Fruit fly (Drosophila melanogaster) whole organism, embryonic: ENCODE data around the gene Stat92E.

Experiments
- Ada2b ChIP-seq: fragments of 200-800 bp; sonication (Bioruptor generic); IDR thresholded peaks from 2 replicates; pipeline ENCODE4 v1.3.6; 2022; ENCODE audit warnings: missing biosample characterization, missing genetic modification characterization
- Asciz ChIP-seq: fragments of 200-800 bp; sonication (Bioruptor generic); optimal IDR thresholded peaks from 2 replicates; lab custom pipeline; 2017; ENCODE audit warnings: missing biosample characterization, mild to moderate bottlenecking, missing genetic modification characterization, missing genetic modification reagents
- Atf3 ChIP-seq: fragments of 200-800 bp; sonication (Bioruptor generic); optimal IDR thresholded peaks from 3 replicates; lab custom pipeline; 2016; ENCODE audit warnings: missing biosample characterization, missing genetic modification characterization
- BEAF-32 ChIP-seq: fragments of 200-800 bp; sonication (Bioruptor generic); optimal IDR thresholded peaks from 3 replicates; lab custom pipeline; 2017; ENCODE audit warnings: missing biosample characterization, missing genetic modification characterization, mild to moderate bottlenecking, moderate library complexity, missing genetic modification reagents
- Bgb ChIP-seq: fragments of 200-800 bp; sonication (Bioruptor generic); IDR thresholded peaks from 2 replicates; pipeline ENCODE4 v1.3.6; 2022; ENCODE audit warnings: missing biosample characterization, missing genetic modification characterization; ENCODE audit not compliant: partially characterized antibody
- CG11085 ChIP-seq: fragments of 200-800 bp; sonication (Bioruptor generic); IDR thresholded peaks from 2 replicates; pipeline ENCODE4 v1.3.6; 2022; ENCODE audit warnings: missing biosample characterization, missing genetic modification characterization
- CG13894 ChIP-seq: fragments of 200-800 bp; sonication (Bioruptor generic); optimal IDR thresholded peaks from 3 replicates; lab custom pipeline; 2018; ENCODE audit warnings: missing biosample characterization, mild to moderate bottlenecking, missing genetic modification characterization, moderate library complexity
- CG14965 ChIP-seq: fragments of 200-800 bp; sonication (Bioruptor generic); optimal IDR thresholded peaks from 2 replicates; lab custom pipeline; 2016; ENCODE audit warnings: missing biosample characterization, missing genetic modification characterization, borderline replicate concordance
- CG15011 ChIP-seq: fragments of 200-800 bp; sonication (Bioruptor generic); optimal IDR thresholded peaks from 3 replicates; lab custom pipeline; 2018; ENCODE audit warnings: missing biosample characterization, mild to moderate bottlenecking, missing genetic modification characterization
- CG15479 ChIP-seq: fragments of 200-800 bp; sonication (Bioruptor generic); optimal IDR thresholded peaks from 3 replicates; lab custom pipeline; 2019; ENCODE audit warnings: missing biosample characterization, mild to moderate bottlenecking, missing genetic modification characterization, moderate library complexity
- CG16863 ChIP-seq: fragments of 200-800 bp; sonication (Bioruptor generic); optimal IDR thresholded peaks from 3 replicates; lab custom pipeline; 2016; ENCODE audit warnings: missing biosample characterization, missing genetic modification characterization
- CG18619 ChIP-seq: fragments of 200-800 bp; sonication (Bioruptor generic); optimal IDR thresholded peaks from 3 replicates; lab custom pipeline; 2017; ENCODE audit warnings: missing biosample characterization, mild to moderate bottlenecking, missing genetic modification characterization
- CG2678 ChIP-seq: fragments of 200-800 bp; sonication (Bioruptor generic); optimal IDR thresholded peaks from 3 replicates; lab custom pipeline; 2019; ENCODE audit warnings: missing biosample characterization, mild to moderate bottlenecking, missing genetic modification characterization, moderate library complexity
- CG3163 ChIP-seq: fragments of 200-800 bp; sonication (Bioruptor generic); optimal IDR thresholded peaks from 3 replicates; lab custom pipeline; 2016; ENCODE audit warnings: missing biosample characterization, missing genetic modification characterization
- CG3838 ChIP-seq: fragments of 200-800 bp; sonication (Bioruptor generic); optimal IDR thresholded peaks from 3 replicates; lab custom pipeline; 2016; ENCODE audit warnings: missing biosample characterization, missing genetic modification characterization
- CG3995 ChIP-seq: fragments of 200-800 bp; sonication (Bioruptor generic); optimal IDR thresholded peaks from 3 replicates; lab custom pipeline; 2016; ENCODE audit warnings: missing biosample characterization, missing genetic modification characterization
- CG5245 ChIP-seq: fragments of 200-800 bp; sonication (Bioruptor generic); optimal IDR thresholded peaks from 3 replicates; lab custom pipeline; 2016; ENCODE audit warnings: missing biosample characterization, missing genetic modification characterization
- CG6654 ChIP-seq: fragments of 200-800 bp; sonication (Bioruptor generic); optimal IDR thresholded peaks from 2 replicates; lab custom pipeline; 2017; ENCODE audit warnings: missing biosample characterization, mild to moderate bottlenecking, missing genetic modification characterization
- CG7372 ChIP-seq: fragments of 200-800 bp; sonication (Bioruptor generic); IDR thresholded peaks from 2 replicates; pipeline ENCODE4 v1.3.6; 2022; ENCODE audit warnings: missing biosample characterization, missing genetic modification characterization
- CG7556 ChIP-seq: fragments of 200-800 bp; sonication (Bioruptor generic); optimal IDR thresholded peaks from 2 replicates; lab custom pipeline; 2017; ENCODE audit warnings: missing biosample characterization, mild to moderate bottlenecking, missing genetic modification characterization
- CG7928 ChIP-seq: fragments of 200-800 bp; sonication (Bioruptor generic); optimal IDR thresholded peaks from 2 replicates; lab custom pipeline; 2017; ENCODE audit warnings: missing biosample characterization, mild to moderate bottlenecking, missing genetic modification characterization
- CG8388 ChIP-seq: fragments of 200-800 bp; sonication (Bioruptor generic); optimal IDR thresholded peaks from 2 replicates; lab custom pipeline; 2019; ENCODE audit warnings: missing biosample characterization, mild to moderate bottlenecking, missing genetic modification characterization, moderate library complexity
- CG8765 ChIP-seq: fragments of 200-800 bp; sonication (Bioruptor generic); IDR thresholded peaks from 2 replicates; pipeline ENCODE4 v1.3.6; 2022; ENCODE audit warnings: missing biosample characterization, missing genetic modification characterization
- CG9817 ChIP-seq: fragments of 200-800 bp; sonication (Bioruptor generic); optimal IDR thresholded peaks from 2 replicates; lab custom pipeline; 2018; ENCODE audit warnings: missing biosample characterization, mild to moderate bottlenecking, missing genetic modification characterization, moderate library complexity
- CHES-1-like ChIP-seq: fragments of 200-800 bp; sonication (Bioruptor generic); optimal IDR thresholded peaks from 2 replicates; lab custom pipeline; 2016; ENCODE audit warnings: missing biosample characterization, missing genetic modification characterization
- Dbx ChIP-seq: fragments of 200-800 bp; sonication (Bioruptor generic); IDR thresholded peaks from 3 replicates; pipeline ENCODE4 v1.3.6; 2022; ENCODE audit warnings: missing biosample characterization, missing genetic modification characterization
- Dll ChIP-seq: fragments of 200-800 bp; sonication (Bioruptor generic); IDR thresholded peaks from 4 replicates; pipeline ENCODE4 v1.3.6; 2022; ENCODE audit warnings: missing biosample characterization, missing genetic modification characterization; ENCODE audit not compliant: partially characterized antibody
- GATAe ChIP-seq: fragments of 200-800 bp; sonication (Bioruptor generic); conservative IDR thresholded peaks from 2 replicates; pipeline ENCODE4 v1.3.6; 2022; ENCODE audit warnings: missing biosample characterization, missing genetic modification characterization
- H2.0 ChIP-seq: fragments of 200-800 bp; sonication (Bioruptor generic); IDR thresholded peaks from 2 replicates; pipeline ENCODE4 v1.3.6; 2022; ENCODE audit warnings: missing biosample characterization, missing genetic modification characterization
- HLH54F ChIP-seq: fragments of 200-800 bp; sonication (Bioruptor generic); optimal IDR thresholded peaks from 3 replicates; lab custom pipeline; 2016; ENCODE audit warnings: missing biosample characterization, missing genetic modification characterization
- Hmx ChIP-seq: fragments of 200-800 bp; sonication (Bioruptor generic); optimal IDR thresholded peaks from 2 replicates; lab custom pipeline; 2016; ENCODE audit warnings: missing biosample characterization, missing genetic modification characterization
- Hr39 ChIP-seq: fragments of >200 bp; optimal IDR thresholded peaks from 2 replicates; lab custom pipeline; 2017
- Kr ChIP-seq: fragments of 200-800 bp; sonication (Bioruptor generic); optimal IDR thresholded peaks from 2 replicates; lab custom pipeline; 2017; ENCODE audit warnings: missing biosample characterization, mild to moderate bottlenecking, missing genetic modification characterization
- MESR4 ChIP-seq: fragments of 200-800 bp; sonication (Bioruptor generic); optimal IDR thresholded peaks from 2 replicates; lab custom pipeline; 2018; ENCODE audit warnings: missing biosample characterization, mild to moderate bottlenecking, missing genetic modification characterization, moderate library complexity
- NC2β ChIP-seq: fragments of 200-800 bp; sonication (Bioruptor generic); optimal IDR thresholded peaks from 2 replicates; lab custom pipeline; 2016; ENCODE audit warnings: missing biosample characterization, missing genetic modification characterization
- NK7.1 ChIP-seq: fragments of 200-800 bp; sonication (Bioruptor generic); optimal IDR thresholded peaks from 3 replicates; lab custom pipeline; 2016; ENCODE audit warnings: missing biosample characterization, missing genetic modification characterization
- Sry-δ ChIP-seq: fragments of 200-800 bp; sonication (Bioruptor generic); optimal IDR thresholded peaks from 2 replicates; lab custom pipeline; 2016; ENCODE audit warnings: missing biosample characterization, missing genetic modification characterization
- ap ChIP-seq: fragments of 200-800 bp; sonication (Bioruptor generic); IDR thresholded peaks from 2 replicates; pipeline ENCODE4 v1.3.6; 2022; ENCODE audit warnings: missing biosample characterization, missing genetic modification characterization
- cad ChIP-seq: fragments of >200 bp; optimal IDR thresholded peaks from 2 replicates; lab custom pipeline; 2017; ENCODE audit warnings: missing biosample characterization, missing genetic modification characterization
- ci ChIP-seq: fragments of 200-800 bp; sonication (Bioruptor generic); IDR thresholded peaks from 3 replicates; pipeline ENCODE4 v1.3.6; 2022; ENCODE audit warnings: missing biosample characterization, missing genetic modification characterization
- crc ChIP-seq: fragments of 200-800 bp; sonication (Bioruptor generic); optimal IDR thresholded peaks from 2 replicates; lab custom pipeline; 2016; ENCODE audit warnings: missing biosample characterization, missing genetic modification characterization
- croc ChIP-seq: fragments of 200-800 bp; sonication (Bioruptor generic); conservative IDR thresholded peaks from 3 replicates; pipeline ENCODE4 v1.3.6; 2022; ENCODE audit warnings: missing biosample characterization, missing genetic modification characterization
- dan ChIP-seq: fragments of 200-800 bp; sonication (Bioruptor generic); IDR thresholded peaks from 2 replicates; pipeline ENCODE4 v1.3.6; 2022; ENCODE audit warnings: missing biosample characterization, missing genetic modification characterization
- dmrt99B ChIP-seq: fragments of 200-800 bp; sonication (Bioruptor generic); optimal IDR thresholded peaks from 2 replicates; lab custom pipeline; 2018; ENCODE audit warnings: missing biosample characterization, mild to moderate bottlenecking, missing genetic modification characterization, moderate library complexity
- esg ChIP-seq: fragments of 200-800 bp; sonication (Bioruptor generic); conservative IDR thresholded peaks from 2 replicates; pipeline ENCODE4 v1.3.6; 2022; ENCODE audit warnings: missing biosample characterization, missing genetic modification characterization
- fd96Cb ChIP-seq: fragments of 200-800 bp; sonication (Bioruptor generic); optimal IDR thresholded peaks from 2 replicates; lab custom pipeline; 2018; ENCODE audit warnings: missing biosample characterization, mild to moderate bottlenecking, missing genetic modification characterization, moderate library complexity
- nau ChIP-seq: fragments of 200-800 bp; sonication (Bioruptor generic); optimal IDR thresholded peaks from 3 replicates; lab custom pipeline; 2017; ENCODE audit warnings: missing biosample characterization, mild to moderate bottlenecking, missing genetic modification characterization, missing genetic modification reagents
- prd ChIP-seq, 3 experiments: fragments of >200 bp in 2 of 3; fragments of 200-800 bp in 1 of 3; sonication (Bioruptor generic) in 1 of 3; optimal IDR thresholded peaks in 2 of 3; IDR thresholded peaks in 1 of 3; 2 replicates in 2 of 3; 3 replicates in 1 of 3; pipeline versions ENCODE4 v1.3.6 to Lab custom; 2017 to 2022; ENCODE audit warnings: missing biosample characterization in 1 of 3, missing genetic modification characterization in 1 of 3
- slou ChIP-seq: fragments of 200-800 bp; sonication (Bioruptor generic); optimal IDR thresholded peaks from 3 replicates; lab custom pipeline; 2016; ENCODE audit warnings: missing biosample characterization, missing genetic modification characterization
- tin ChIP-seq: fragments of 200-800 bp; sonication (Bioruptor generic); optimal IDR thresholded peaks from 3 replicates; lab custom pipeline; 2016; ENCODE audit warnings: missing biosample characterization, missing genetic modification characterization
- usp ChIP-seq: fragments of >200 bp; optimal IDR thresholded peaks from 2 replicates; lab custom pipeline; 2017; ENCODE audit warnings: missing biosample characterization, missing genetic modification characterization

The Stat92E gene

dm6 chr3R:20579816-20580215 is 27.7 kb upstream of the Stat92E start, which contains the start of the genes EloB and Srp14 (continued):
- TF ChIP-seq fd96Cb (tag; lab: Kevin White, UChicago) (peak; percentile 62), CHES-1-like (peak; percentile 86), H2.0 (GFP tag; lab: Robert Waterston, UW) (peak; percentile 70), GATAe (GFP tag; lab: Robert Waterston, UW) (no peak), Dll (GFP tag; lab: Robert Waterston, UW) (peak; percentile 99), nau (no peak), CG7372 (GFP tag; lab: Robert Waterston, UW) (peak; percentile 49; the same call in 1 of the 2 replicates), CG14965 (GFP tag; lab: Kevin White, UChicago) (no peak), CG5245 (peak; percentile 65), NC2β (GFP tag; lab: Kevin White, UChicago) (peak; percentile 86), CG15011 (no peak), MESR4 (peak; percentile 90), CG7928 (peak; percentile 96), ci (GFP tag; lab: Robert Waterston, UW) (peak; percentile 76), CG3838 (GFP tag; lab: Kevin White, UChicago) (peak; percentile 68), tin (GFP tag; lab: Kevin White, UChicago) (peak; percentile 86), CG13894 (tag; lab: Kevin White, UChicago) (no peak), usp (no peak), CG11085 (GFP tag; lab: Robert Waterston, UW) (peak; percentile 62; the same call in 1 of the 2 replicates), CG18619 (GFP tag; lab: Kevin White, UChicago) (peak; percentile 73), Sry-δ (GFP tag; lab: Kevin White, UChicago) (peak; percentile 99), crc (GFP tag; lab: Kevin White, UChicago) (no peak), Kr (GFP tag; lab: Kevin White, UChicago) (no peak), Dbx (GFP tag; lab: Robert Waterston, UW) (peak; percentile 91), esg (peak; percentile 55), CG7556 (peak; percentile 68), croc (GFP tag; lab: Robert Waterston, UW) (0 out of 3 replicates have a peak, but pooled peaks have one; percentile 30), CG15479 (peak; percentile 2), CG8765 (GFP tag; lab: Robert Waterston, UW) (peak; percentile 69), CG9817 (tag; lab: Kevin White, UChicago) (peak; percentile 86), dan (no peak), CG16863 (peak; percentile 74), NK7.1 (GFP tag; lab: Kevin White, UChicago) (peak; percentile 24), Ada2b (GFP tag; lab: Robert Waterston, UW) (peak; percentile 72), CG2678 (tag; lab: Kevin White, UChicago) (peak; percentile 84), Asciz (no peak), slou (GFP tag; lab: Kevin White, UChicago) (peak; percentile 73), cad (GFP tag; lab: Kevin White, UChicago) (no peak), Bgb (GFP tag; lab: Robert Waterston, UW) (peak; percentile 97), BEAF-32 (GFP tag; lab: Kevin White, UChicago) (peak; percentile 99), Hmx (GFP tag; lab: Kevin White, UChicago) (peak; percentile 53), CG8388 (peak; percentile 77), CG3995 (GFP tag; lab: Kevin White, UChicago) (peak; percentile 32), ap (GFP tag; lab: Robert Waterston, UW) (0 out of 2 replicates have a peak, but pooled peaks have one; percentile 33), HLH54F (peak; percentile 80), CG6654 (no peak), Hr39 (lab: Kevin White, UChicago) (no peak), prd (optimal IDR thresholded peaks at IDR 0.05; lab: Kevin White, UChicago) (no peak), prd (GFP tag; IDR thresholded peaks at IDR 0.05; lab: Robert Waterston, UW) (peak; percentile 88), CG3163 (peak; percentile 17), dmrt99B (tag; lab: Kevin White, UChicago) (no peak), Atf3 (GFP tag; lab: Kevin White, UChicago) (peak; percentile 61)
